Worm (Caenorhabditis elegans): ENCODE results near the gene F22E5.17.
A peak's percentile ranks its signal among the peaks of the same experiment; 100 is the strongest.
"Not testable (repeated sequence)": the region's sequence is repeated elsewhere in the genome, so short reads cannot be mapped to it uniquely, and the experiment has no call there.

Gene F22E5.17

DNA sequence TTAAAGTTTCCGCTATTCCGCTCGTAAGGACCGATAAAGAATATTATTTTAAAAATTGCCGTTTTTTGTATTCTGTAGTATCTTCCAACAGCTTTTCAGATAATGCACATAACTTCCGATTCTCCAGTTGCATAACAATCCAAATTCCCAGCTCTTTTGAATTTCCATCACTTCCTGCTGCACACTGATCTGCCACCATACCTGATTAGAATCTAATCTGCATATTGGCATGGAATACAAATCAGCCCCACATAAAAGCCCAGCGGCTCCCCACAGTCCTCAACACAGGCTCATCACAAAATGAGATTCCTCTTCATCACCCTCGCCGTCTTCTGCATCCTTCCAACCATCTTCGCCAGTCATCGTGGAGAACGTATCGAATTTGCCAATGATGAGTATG, 10.8 kb downstream of the F22E5.17 start, which contains the start of gene nspf-2:
Gene nspf-2, plus strand, starts transcription at position 301 of the 400 bp plus-strand sequence.
- TF ChIP-seq mab-5 (tag; optimal IDR thresholded peaks at IDR 0.05); nhr-2 (tag; optimal IDR thresholded peaks at IDR 0.05); ces-1 (GFP tag; optimal IDR thresholded peaks at IDR 0.05): not testable (repeated sequence)

DNA sequence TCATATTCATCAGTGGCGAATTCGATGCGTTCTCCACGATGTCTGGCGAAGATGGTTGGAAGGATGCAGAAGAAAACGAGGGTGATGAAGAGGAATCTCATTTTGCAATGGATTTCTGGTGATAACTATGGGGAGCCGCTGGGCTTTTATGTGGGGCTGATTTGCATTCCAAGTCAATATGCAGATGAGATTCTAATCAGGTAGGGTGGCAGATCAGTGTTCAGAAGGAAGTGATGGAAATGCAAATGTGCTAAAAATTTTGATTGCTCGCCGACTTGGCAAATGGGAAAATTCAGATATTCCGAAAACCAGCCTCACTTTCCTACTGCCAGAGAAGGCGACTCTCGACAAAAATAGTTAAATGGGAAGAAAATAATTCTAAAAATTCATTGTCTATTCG, 12.2 kb downstream of the F22E5.17 start, which contains the start of gene nspf-3:
Gene nspf-3, minus strand, starts transcription at position 101 of the 400 bp plus-strand sequence.
- no peak for TF ChIP-seq mep-1 (tag; optimal IDR thresholded peaks at IDR 0.05)
- no peak for TF ChIP-seq flh-1 (GFP tag; optimal IDR thresholded peaks at IDR 0.05)
- TF ChIP-seq nhr-2 (tag; optimal IDR thresholded peaks at IDR 0.05) = no peak
- TF ChIP-seq unc-39 (tag; optimal IDR thresholded peaks at IDR 0.05) = no peak
- TF ChIP-seq ham-2 (GFP tag; optimal IDR thresholded peaks at IDR 0.05) = no peak
- TF ChIP-seq lin-32 (GFP tag; optimal IDR thresholded peaks at IDR 0.05) = no peak

DNA sequence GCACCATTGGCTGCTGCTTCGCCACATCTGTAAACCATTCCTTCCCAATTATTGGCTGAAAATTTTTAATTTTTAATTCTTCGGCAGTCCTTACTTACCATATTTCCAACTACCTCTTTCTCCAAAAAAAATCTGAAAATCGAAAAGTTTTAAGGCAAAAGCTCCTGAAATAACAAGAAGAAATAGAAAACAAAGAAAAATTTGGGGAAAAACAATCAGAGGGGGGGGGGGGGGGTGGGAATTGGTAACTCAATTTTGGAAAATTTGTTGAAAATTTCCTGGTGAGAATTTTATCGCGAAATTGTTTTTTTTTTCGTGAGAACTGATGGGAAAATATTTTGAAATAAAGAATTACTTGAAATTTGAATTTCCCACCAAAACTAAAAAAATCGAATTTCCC, 14.6 kb downstream of the F22E5.17 start, which contains the start of gene set-11:
Gene set-11, minus strand, starts transcription at position 101 of the 400 bp plus-strand sequence.
- no peak for TF ChIP-seq elt-1 (tag; optimal IDR thresholded peaks at IDR 0.05; ENCODE audit: borderline replicate concordance, insufficient read depth)
- no peak for TF ChIP-seq ceh-83 (GFP tag; optimal IDR thresholded peaks at IDR 0.05)
- no peak for TF ChIP-seq nhr-76 (tag; optimal IDR thresholded peaks at IDR 0.05)
- TF ChIP-seq lin-32 (GFP tag; optimal IDR thresholded peaks at IDR 0.05) = no peak
- no peak for TF ChIP-seq M03D4.4 (tag; optimal IDR thresholded peaks at IDR 0.05)
- TF ChIP-seq elt-3 (tag; optimal IDR thresholded peaks at IDR 0.05) = no peak
- TF ChIP-seq lsy-2 (tag; optimal IDR thresholded peaks at IDR 0.05) = no peak
- TF ChIP-seq bed-3 (GFP tag; optimal IDR thresholded peaks at IDR 0.05) = no peak
- TF ChIP-seq ceh-39 (tag; optimal IDR thresholded peaks at IDR 0.05) = no peak
- TF ChIP-seq sptf-1 (tag; optimal IDR thresholded peaks at IDR 0.05) = no peak

DNA sequence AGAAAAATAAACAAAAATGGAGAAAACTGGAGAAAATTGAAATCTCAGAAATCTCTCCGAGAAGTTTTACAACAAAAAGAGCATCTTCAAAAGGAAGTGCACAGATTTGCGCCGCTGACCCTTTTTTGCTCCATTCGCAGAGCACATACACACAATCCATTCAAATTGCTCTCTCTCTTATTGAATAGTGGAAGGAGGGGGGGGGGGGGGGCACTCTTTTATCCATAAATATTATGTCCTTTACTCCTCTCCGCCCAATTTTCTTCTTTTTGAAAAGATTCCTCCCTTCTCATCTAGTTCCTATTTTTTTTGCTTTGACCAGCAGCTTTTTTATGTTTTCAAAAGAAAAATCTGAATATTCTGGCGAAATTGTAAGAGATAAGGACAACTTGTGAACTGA, 17.2 kb downstream of the F22E5.17 start:
- TF ChIP-seq ces-1 (GFP tag; optimal IDR thresholded peaks at IDR 0.05) (peak; percentile 18), ceh-39 (tag; optimal IDR thresholded peaks at IDR 0.05) (no peak)

DNA sequence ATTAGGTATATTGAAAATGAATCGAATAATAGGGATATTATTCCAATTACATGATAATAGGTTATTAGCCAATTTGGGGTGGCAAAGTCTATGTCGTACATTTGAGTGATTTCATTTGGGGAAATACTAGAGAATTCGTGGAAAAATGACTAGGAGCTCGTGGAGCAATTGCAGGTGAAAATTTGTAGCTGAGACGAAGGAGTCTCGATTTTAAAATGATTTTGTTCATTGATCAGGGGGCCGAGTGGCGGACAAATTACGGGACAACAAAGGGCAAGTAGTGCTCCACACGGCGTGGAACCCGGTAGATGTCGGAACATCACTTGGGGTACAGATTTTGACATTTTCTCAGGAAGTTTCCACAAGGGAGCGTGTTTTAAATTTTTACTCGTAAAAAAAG, 20.5 kb downstream of the F22E5.17 start, which contains the start of gene sri-62:
Gene sri-62, minus strand, starts transcription at position 101 of the 400 bp plus-strand sequence.
- TF ChIP-seq pha-4 (tag; optimal IDR thresholded peaks at IDR 0.05) (no peak), M03D4.4 (tag; optimal IDR thresholded peaks at IDR 0.05) (no peak), zip-8 (tag; optimal IDR thresholded peaks at IDR 0.05) (no peak), ceh-43 (GFP tag; optimal IDR thresholded peaks at IDR 0.05) (no peak), sem-2 (GFP tag; optimal IDR thresholded peaks at IDR 0.05) (no peak), cnd-1 (tag; optimal IDR thresholded peaks at IDR 0.05) (no peak), mab-5 (tag; optimal IDR thresholded peaks at IDR 0.05) (no peak)

DNA sequence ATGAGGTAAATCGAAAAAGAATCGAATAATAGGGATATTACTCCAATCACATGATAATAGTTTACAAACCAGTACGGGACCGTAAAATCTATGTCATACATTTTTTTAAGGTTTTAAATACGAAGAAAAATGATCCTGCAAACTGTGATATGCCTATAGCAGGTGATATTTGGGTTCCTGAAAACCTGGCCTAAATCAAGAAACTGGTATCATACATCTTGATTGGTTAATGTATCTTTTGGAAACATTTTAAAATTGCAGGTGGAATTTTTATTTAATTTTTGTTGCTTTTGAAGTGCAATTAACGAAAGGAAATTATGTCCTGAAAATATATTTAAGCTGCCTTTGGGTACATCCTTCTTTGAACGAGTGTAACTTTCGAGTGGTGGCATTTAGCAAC, 22.4 kb downstream of the F22E5.17 start, which contains the start of gene sri-61:
Gene sri-61, minus strand, starts transcription at position 101 of the 400 bp plus-strand sequence.
- no peak for TF ChIP-seq ceh-83 (GFP tag; optimal IDR thresholded peaks at IDR 0.05)

DNA sequence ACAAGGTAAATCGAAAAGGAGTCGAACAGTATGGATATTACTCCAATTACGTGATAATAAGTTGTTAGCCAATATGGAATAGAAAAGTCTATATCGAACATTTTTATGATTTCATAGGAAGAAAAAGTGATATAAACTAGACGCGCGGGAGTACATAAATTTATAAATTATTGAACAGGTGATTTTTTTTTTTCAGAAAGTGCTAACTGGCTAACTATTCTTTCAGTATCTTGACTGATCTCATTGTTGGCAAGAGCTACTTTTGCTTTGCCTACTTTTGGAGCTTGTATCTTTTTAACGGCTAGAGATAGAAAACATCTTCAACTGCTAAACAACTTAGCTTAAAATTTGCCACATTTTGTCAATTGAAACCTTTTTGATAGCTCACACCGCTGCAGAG, 24.9 kb downstream of the F22E5.17 start, which contains the start of gene sri-60:
Gene sri-60, minus strand, starts transcription at position 101 of the 400 bp plus-strand sequence.
- TF ChIP-seq nhr-76 (tag; optimal IDR thresholded peaks at IDR 0.05) = no peak
- no peak for TF ChIP-seq zip-8 (tag; optimal IDR thresholded peaks at IDR 0.05)
- TF ChIP-seq flh-1 (GFP tag; optimal IDR thresholded peaks at IDR 0.05) = no peak
- TF ChIP-seq blmp-1 (tag; optimal IDR thresholded peaks at IDR 0.05) = no peak
- TF ChIP-seq ceh-39 (tag; optimal IDR thresholded peaks at IDR 0.05) = no peak
- no peak for TF ChIP-seq ceh-43 (GFP tag; optimal IDR thresholded peaks at IDR 0.05)
- TF ChIP-seq sptf-1 (tag; optimal IDR thresholded peaks at IDR 0.05) = no peak
- TF ChIP-seq pha-4 (tag; optimal IDR thresholded peaks at IDR 0.05) = no peak
- no peak for TF ChIP-seq ham-2 (GFP tag; optimal IDR thresholded peaks at IDR 0.05)
- TF ChIP-seq M03D4.4 (tag; optimal IDR thresholded peaks at IDR 0.05) = no peak
- no peak for TF ChIP-seq cnd-1 (tag; optimal IDR thresholded peaks at IDR 0.05)
- no peak for TF ChIP-seq sem-2 (GFP tag; optimal IDR thresholded peaks at IDR 0.05)
- no peak for TF ChIP-seq lin-32 (GFP tag; optimal IDR thresholded peaks at IDR 0.05)
- no peak for TF ChIP-seq tbx-8 (GFP tag; optimal IDR thresholded peaks at IDR 0.05)
- no peak for TF ChIP-seq nhr-237 (tag; optimal IDR thresholded peaks at IDR 0.05)
- TF ChIP-seq ces-1 (GFP tag; optimal IDR thresholded peaks at IDR 0.05) = no peak
- no peak for TF ChIP-seq unc-120 (tag; optimal IDR thresholded peaks at IDR 0.05; ENCODE audit: poor library complexity, severe bottlenecking)
- no peak for TF ChIP-seq hlh-1 (tag; optimal IDR thresholded peaks at IDR 0.05)
